Fruit fly (Drosophila melanogaster) whole organism, embryonic: ENCODE data around the gene corto.

Experiments
- CG10209 ChIP-seq: fragments of 200-800 bp; sonication (Bioruptor generic); optimal IDR thresholded peaks from 3 replicates; lab custom pipeline; 2017; ENCODE audit warnings: missing biosample characterization, mild to moderate bottlenecking, missing genetic modification characterization, missing genetic modification reagents
- CG1024 ChIP-seq: fragments of 200-800 bp; sonication (Bioruptor generic); IDR thresholded peaks from 2 replicates; pipeline ENCODE4 v1.3.6; 2022; ENCODE audit warnings: missing biosample characterization, missing genetic modification characterization
- CG10565 ChIP-seq: fragments of 200-800 bp; sonication (Bioruptor generic); optimal IDR thresholded peaks from 3 replicates; lab custom pipeline; 2016; ENCODE audit warnings: missing biosample characterization, mild to moderate bottlenecking, missing genetic modification characterization
- CG11695 ChIP-seq: fragments of 200-800 bp; sonication (Bioruptor generic); IDR thresholded peaks from 3 replicates; pipeline ENCODE4 v1.3.6; 2022; ENCODE audit warnings: missing biosample characterization, missing genetic modification characterization
- CG12071 ChIP-seq: fragments of 200-800 bp; sonication (Bioruptor generic); optimal IDR thresholded peaks from 3 replicates; lab custom pipeline; 2018; ENCODE audit warnings: missing biosample characterization, mild to moderate bottlenecking, missing genetic modification characterization
- CG12104 ChIP-seq: fragments of 200-800 bp; sonication (Bioruptor generic); optimal IDR thresholded peaks from 3 replicates; lab custom pipeline; 2016; ENCODE audit warnings: missing biosample characterization, missing genetic modification characterization
- CG1233 ChIP-seq: fragments of 200-800 bp; sonication (Bioruptor generic); optimal IDR thresholded peaks from 4 replicates; lab custom pipeline; 2018; ENCODE audit warnings: missing biosample characterization, mild to moderate bottlenecking, missing genetic modification characterization
- CG12769 ChIP-seq: fragments of 200-800 bp; sonication (Bioruptor generic); optimal IDR thresholded peaks from 2 replicates; lab custom pipeline; 2019; ENCODE audit warnings: missing biosample characterization, mild to moderate bottlenecking, missing genetic modification characterization, moderate library complexity
- CG1529 ChIP-seq: fragments of 200-800 bp; sonication (Bioruptor generic); optimal IDR thresholded peaks from 3 replicates; lab custom pipeline; 2018; ENCODE audit warnings: missing biosample characterization, missing genetic modification characterization
- CG1603 ChIP-seq: fragments of 200-800 bp; sonication (Bioruptor generic); optimal IDR thresholded peaks from 2 replicates; lab custom pipeline; 2019; ENCODE audit warnings: missing biosample characterization, mild to moderate bottlenecking, missing genetic modification characterization, moderate library complexity
- CG18262 ChIP-seq: fragments of 200-800 bp; optimal IDR thresholded peaks from 3 replicates; lab custom pipeline; 2019; ENCODE audit warnings: missing biosample characterization, mild to moderate bottlenecking, missing genetic modification characterization, moderate library complexity
- CG2199 ChIP-seq: fragments of 200-800 bp; sonication (Bioruptor generic); IDR thresholded peaks from 3 replicates; pipeline ENCODE4 v1.3.6; 2022; ENCODE audit warnings: missing biosample characterization, missing genetic modification characterization
- CG2202 ChIP-seq: fragments of 200-800 bp; sonication (Bioruptor generic); optimal IDR thresholded peaks from 2 replicates; lab custom pipeline; 2018; ENCODE audit warnings: missing biosample characterization, mild to moderate bottlenecking, missing genetic modification characterization
- CG2678 ChIP-seq: fragments of 200-800 bp; sonication (Bioruptor generic); optimal IDR thresholded peaks from 3 replicates; lab custom pipeline; 2019; ENCODE audit warnings: missing biosample characterization, mild to moderate bottlenecking, missing genetic modification characterization, moderate library complexity
- CG34376 ChIP-seq: fragments of 200-800 bp; sonication (Bioruptor generic); optimal IDR thresholded peaks from 2 replicates; lab custom pipeline; 2018; ENCODE audit warnings: missing biosample characterization, mild to moderate bottlenecking, missing genetic modification characterization
- CG6175 ChIP-seq: fragments of 200-800 bp; sonication (Bioruptor generic); IDR thresholded peaks from 3 replicates; pipeline ENCODE4 v1.3.6; 2022; ENCODE audit warnings: missing biosample characterization, missing genetic modification characterization
- CG6813 ChIP-seq: fragments of 200-800 bp; sonication (Bioruptor generic); optimal IDR thresholded peaks from 2 replicates; lab custom pipeline; 2017; ENCODE audit warnings: missing biosample characterization, missing genetic modification characterization, mild to moderate bottlenecking, moderate library complexity, missing genetic modification reagents
- CG7556 ChIP-seq: fragments of 200-800 bp; sonication (Bioruptor generic); optimal IDR thresholded peaks from 2 replicates; lab custom pipeline; 2017; ENCODE audit warnings: missing biosample characterization, mild to moderate bottlenecking, missing genetic modification characterization
- CG8290 ChIP-seq, 3 experiments: fragments of 200-800 bp; sonication (Bioruptor generic); optimal IDR thresholded peaks; 2 replicates each; lab custom pipeline; 2016 to 2019; ENCODE audit warnings: missing biosample characterization in 3 of 3, missing genetic modification characterization in 3 of 3, mild to moderate bottlenecking in 2 of 3, moderate library complexity in 1 of 3
- D19A ChIP-seq: fragments of 200-800 bp; optimal IDR thresholded peaks from 3 replicates; lab custom pipeline; 2019; ENCODE audit warnings: missing biosample characterization, mild to moderate bottlenecking, missing genetic modification characterization, moderate library complexity
- Deaf1 ChIP-seq: fragments of 200-800 bp; optimal IDR thresholded peaks from 3 replicates; lab custom pipeline; 2019; ENCODE audit warnings: missing biosample characterization, mild to moderate bottlenecking, missing genetic modification characterization, moderate library complexity
- HLHmδ ChIP-seq: fragments of 200-800 bp; sonication (Bioruptor generic); optimal IDR thresholded peaks from 2 replicates; lab custom pipeline; 2018; ENCODE audit warnings: missing biosample characterization, mild to moderate bottlenecking, missing genetic modification characterization, moderate library complexity
- HmgD ChIP-seq: fragments of 200-800 bp; sonication (Bioruptor generic); optimal IDR thresholded peaks from 3 replicates; lab custom pipeline; 2016; ENCODE audit warnings: missing biosample characterization, missing genetic modification characterization
- Hmr ChIP-seq: fragments of 200-800 bp; sonication (Bioruptor generic); optimal IDR thresholded peaks from 3 replicates; lab custom pipeline; 2017; ENCODE audit warnings: mild to moderate bottlenecking, missing biosample characterization, missing genetic modification reagents, missing genetic modification characterization
- Med ChIP-seq: fragments of 200-800 bp; sonication (Bioruptor generic); peaks from one replicate; lab custom pipeline; 2016; ENCODE audit warnings: missing biosample characterization, missing genetic modification characterization, mild to moderate bottlenecking, inconsistent platforms, moderate library complexity
- NK7.1 ChIP-seq: fragments of 200-800 bp; sonication (Bioruptor generic); optimal IDR thresholded peaks from 3 replicates; lab custom pipeline; 2016; ENCODE audit warnings: missing biosample characterization, missing genetic modification characterization
- Neu2 ChIP-seq: fragments of 200-800 bp; sonication (Bioruptor generic); optimal IDR thresholded peaks from 3 replicates; lab custom pipeline; 2016; ENCODE audit warnings: missing biosample characterization, missing genetic modification characterization, borderline replicate concordance
- Oaz ChIP-seq: fragments of 200-800 bp; sonication (Bioruptor generic); IDR thresholded peaks from 2 replicates; pipeline ENCODE4 v1.3.6; 2022; ENCODE audit warnings: missing biosample characterization, missing genetic modification characterization
- Spps ChIP-seq: fragments of 200-800 bp; sonication (Bioruptor generic); optimal IDR thresholded peaks from 2 replicates; lab custom pipeline; 2018; ENCODE audit warnings: missing biosample characterization, mild to moderate bottlenecking, missing genetic modification characterization
- ac ChIP-seq: fragments of 200-800 bp; sonication (Bioruptor generic); optimal IDR thresholded peaks from 3 replicates; lab custom pipeline; 2017; ENCODE audit warnings: missing biosample characterization, mild to moderate bottlenecking, missing genetic modification characterization
- ara ChIP-seq: fragments of 200-800 bp; sonication (Bioruptor generic); IDR thresholded peaks from 2 replicates; pipeline ENCODE4 v1.3.6; 2022; ENCODE audit warnings: missing biosample characterization, missing genetic modification characterization
- ase ChIP-seq: fragments of 200-800 bp; sonication (Bioruptor generic); IDR thresholded peaks from 3 replicates; pipeline ENCODE4 v1.3.6; 2022; ENCODE audit warnings: missing biosample characterization, missing genetic modification characterization
- bsh ChIP-seq, 2 experiments: fragments of 200-800 bp; sonication (Bioruptor generic); optimal IDR thresholded peaks; 2 replicates each; lab custom pipeline; 2017 to 2018; ENCODE audit warnings: mild to moderate bottlenecking in 2 of 2, missing biosample characterization in 2 of 2, missing genetic modification characterization in 2 of 2, moderate library complexity in 1 of 2
- ci ChIP-seq: fragments of 200-800 bp; sonication (Bioruptor generic); IDR thresholded peaks from 3 replicates; pipeline ENCODE4 v1.3.6; 2022; ENCODE audit warnings: missing biosample characterization, missing genetic modification characterization
- crp ChIP-seq, 2 experiments: fragments of 200-800 bp; sonication (Bioruptor generic); optimal IDR thresholded peaks; 2 replicates in 1 of 2; 3 replicates in 1 of 2; lab custom pipeline; 2017; ENCODE audit warnings: missing biosample characterization in 2 of 2, missing genetic modification characterization in 2 of 2, mild to moderate bottlenecking in 1 of 2, moderate library complexity in 1 of 2
- dati ChIP-seq: fragments of 200-800 bp; sonication (Bioruptor generic); IDR thresholded peaks from 2 replicates; pipeline ENCODE4 v1.3.6; 2022; ENCODE audit warnings: missing biosample characterization, missing genetic modification characterization
- exex ChIP-seq: fragments of 200-800 bp; sonication (Bioruptor generic); optimal IDR thresholded peaks from 4 replicates; lab custom pipeline; 2018; ENCODE audit warnings: missing biosample characterization, mild to moderate bottlenecking, missing genetic modification characterization, moderate library complexity
- gfzf ChIP-seq: fragments of 200-800 bp; sonication (Bioruptor generic); optimal IDR thresholded peaks from 2 replicates; lab custom pipeline; 2016; ENCODE audit warnings: missing biosample characterization, mild to moderate bottlenecking, missing genetic modification characterization, moderate library complexity
- ken ChIP-seq: fragments of 200-800 bp; sonication (Bioruptor generic); IDR thresholded peaks from 3 replicates; pipeline ENCODE4 v1.3.6; 2022; ENCODE audit warnings: missing biosample characterization, missing genetic modification characterization
- odd ChIP-seq: fragments of 200-800 bp; sonication (Bioruptor generic); optimal IDR thresholded peaks from 2 replicates; lab custom pipeline; 2017; ENCODE audit warnings: missing biosample characterization, mild to moderate bottlenecking, missing genetic modification characterization
- otp ChIP-seq: fragments of 200-800 bp; sonication (Bioruptor generic); IDR thresholded peaks from 3 replicates; pipeline ENCODE4, ENCODE4 v1.3.6; 2022; ENCODE audit warnings: missing biosample characterization, missing genetic modification characterization
- ro ChIP-seq: fragments of 200-800 bp; sonication (Bioruptor generic); IDR thresholded peaks from 2 replicates; pipeline ENCODE4 v1.3.6; 2022; ENCODE audit warnings: missing biosample characterization, missing genetic modification characterization
- sd ChIP-seq: fragments of 200-800 bp; sonication (Bioruptor generic); optimal IDR thresholded peaks from 3 replicates; lab custom pipeline; 2018; ENCODE audit warnings: missing biosample characterization, mild to moderate bottlenecking, missing genetic modification characterization, moderate library complexity
- sens-2 ChIP-seq: fragments of 200-800 bp; sonication (Bioruptor generic); IDR thresholded peaks from 2 replicates; pipeline ENCODE4 v1.3.6; 2022; ENCODE audit warnings: missing biosample characterization, missing genetic modification characterization
- tap ChIP-seq: fragments of 200-800 bp; optimal IDR thresholded peaks from 3 replicates; lab custom pipeline; 2019; ENCODE audit warnings: missing biosample characterization, mild to moderate bottlenecking, missing genetic modification characterization, moderate library complexity
- trh ChIP-seq: fragments of 200-800 bp; sonication (Bioruptor generic); optimal IDR thresholded peaks from 2 replicates; lab custom pipeline; 2016; ENCODE audit warnings: missing biosample characterization, missing genetic modification characterization
- twi ChIP-seq: fragments of 200-800 bp; optimal IDR thresholded peaks from 2 replicates; lab custom pipeline; 2019; ENCODE audit warnings: missing biosample characterization, mild to moderate bottlenecking, missing genetic modification characterization, moderate library complexity
- tx ChIP-seq: fragments of 200-800 bp; sonication (Bioruptor generic); optimal IDR thresholded peaks from 2 replicates; lab custom pipeline; 2016; ENCODE audit warnings: missing biosample characterization, missing genetic modification characterization
- unc-4 ChIP-seq: fragments of 200-800 bp; sonication (Bioruptor generic); IDR thresholded peaks from 2 replicates; pipeline ENCODE4 v1.3.6; 2022; ENCODE audit warnings: missing biosample characterization, missing genetic modification characterization; ENCODE audit not compliant: partially characterized antibody
- wek ChIP-seq: fragments of 200-800 bp; sonication (Bioruptor generic); optimal IDR thresholded peaks from 3 replicates; lab custom pipeline; 2018; ENCODE audit warnings: missing biosample characterization, mild to moderate bottlenecking, missing genetic modification characterization, moderate library complexity
- zfh1 ChIP-seq: fragments of 200-800 bp; sonication (Bioruptor generic); IDR thresholded peaks from 3 replicates; pipeline ENCODE4 v1.3.6; 2022; ENCODE audit warnings: missing biosample characterization, missing genetic modification characterization

The corto gene

dm6 chr3R:5057273-5057672 is 29.6 kb downstream of the corto start (continued):
- TF ChIP-seq HmgD (GFP tag; lab: Kevin White, UChicago) = no peak
- TF ChIP-seq sens-2 (GFP tag; lab: Robert Waterston, UW) = no peak
- TF ChIP-seq HLHmδ (GFP tag; lab: Kevin White, UChicago) = no peak
- TF ChIP-seq CG12071 = no peak
- TF ChIP-seq dati (GFP tag; lab: Robert Waterston, UW) = no peak
- peak; percentile 22 for TF ChIP-seq sd (tag; lab: Kevin White, UChicago)
- TF ChIP-seq otp (GFP tag; lab: Robert Waterston, UW) = no peak
- no peak for TF ChIP-seq NK7.1
- no peak for TF ChIP-seq CG34376
- peak; percentile 1 for TF ChIP-seq CG1233 (GFP tag; lab: Kevin White, UChicago)
- 0 out of 3 replicates have a peak, but pooled peaks have one; percentile 36 for TF ChIP-seq CG6175 (GFP tag; lab: Robert Waterston, UW)
- TF ChIP-seq odd (GFP tag; lab: Kevin White, UChicago) = no peak
- peak; percentile 87 for TF ChIP-seq CG12769 (tag; lab: Kevin White, UChicago)
- no peak for TF ChIP-seq CG1024 (GFP tag; lab: Robert Waterston, UW)
- no peak for TF ChIP-seq exex
- no peak for TF ChIP-seq CG11695 (GFP tag; lab: Robert Waterston, UW)
- no peak for TF ChIP-seq ken
- TF ChIP-seq CG1529 (GFP tag; lab: Kevin White, UChicago) = no peak
- no peak for TF ChIP-seq CG7556 (GFP tag; lab: Kevin White, UChicago)
- no peak for TF ChIP-seq gfzf
- no peak for TF ChIP-seq unc-4 (GFP tag; lab: Robert Waterston, UW)
- TF ChIP-seq CG2678 (tag; lab: Kevin White, UChicago) = no peak
- no peak for TF ChIP-seq D19A (tag; lab: Kevin White, UChicago)
- no peak for TF ChIP-seq CG1603
- no peak for TF ChIP-seq CG6813 (GFP tag; lab: Kevin White, UChicago)
- no peak for TF ChIP-seq Deaf1 (tag; lab: Kevin White, UChicago)
- no peak for TF ChIP-seq tap (tag; lab: Kevin White, UChicago)
- TF ChIP-seq ara (GFP tag; lab: Robert Waterston, UW) = no peak
- no peak for TF ChIP-seq CG8290 (GFP tag; optimal IDR thresholded peaks at IDR 0.05; lab: Kevin White, UChicago)
- peak in 1 of 2 experiments; percentile 1 for TF ChIP-seq CG8290 (tag; optimal IDR thresholded peaks at IDR 0.05; lab: Kevin White, UChicago)
- TF ChIP-seq twi (tag; lab: Kevin White, UChicago) = no peak
- TF ChIP-seq CG18262 (tag; lab: Kevin White, UChicago) = no peak
- no peak for TF ChIP-seq CG10209 (GFP tag; lab: Kevin White, UChicago)
- TF ChIP-seq Med (GFP tag; lab: Kevin White, UChicago) = peak; percentile 64
- TF ChIP-seq wek (GFP tag; lab: Kevin White, UChicago) = no peak
- 0 out of 3 replicates have a peak, but pooled peaks have one; percentile 17 for TF ChIP-seq zfh1 (GFP tag; lab: Robert Waterston, UW)

- no peak for TF ChIP-seq ci
- TF ChIP-seq trh (GFP tag; lab: Kevin White, UChicago) = no peak
- TF ChIP-seq tx (GFP tag; lab: Kevin White, UChicago) = no peak
- TF ChIP-seq bsh (GFP tag; optimal IDR thresholded peaks at IDR 0.05; lab: Kevin White, UChicago) = no peak
- peak; percentile 47 for TF ChIP-seq Med (GFP tag; lab: Kevin White, UChicago)
- TF ChIP-seq ase (GFP tag; lab: Robert Waterston, UW) = no peak
- no peak for TF ChIP-seq CG2202 (tag; lab: Kevin White, UChicago)
- 0 out of 2 replicates have a peak, but pooled peaks have one; percentile 18 for TF ChIP-seq Oaz (GFP tag; lab: Robert Waterston, UW)
- no peak for TF ChIP-seq CG10565
- peak; percentile 79; the same call in 1 of the 3 replicates for TF ChIP-seq CG2199 (GFP tag; lab: Robert Waterston, UW)
- no peak for TF ChIP-seq CG12104 (GFP tag; lab: Kevin White, UChicago)
- no peak for TF ChIP-seq Neu2 (GFP tag; lab: Kevin White, UChicago)
- TF ChIP-seq Hmr (GFP tag; lab: Kevin White, UChicago) = no peak
- no peak for TF ChIP-seq crp (GFP tag; optimal IDR thresholded peaks at IDR 0.05; lab: Kevin White, UChicago)
- TF ChIP-seq ac (GFP tag; lab: Kevin White, UChicago) = peak; percentile 37
- TF ChIP-seq Spps = no peak
- no peak for TF ChIP-seq ro (GFP tag; lab: Robert Waterston, UW)
Observed at dm6 chr3R:5056010-5056409, 30.9 kb downstream of the corto start.
